Fruit fly (Drosophila melanogaster): ENCODE measurements around the gene CG1571.
A peak's percentile ranks its signal among the peaks of the same experiment; 100 is the strongest.

The CG1571 gene

dm6 chrX:8092075-8092682 lies 16.5 kb downstream of the CG1571 start (continued):
- TF ChIP-seq CG17186 (GFP tag; optimal IDR thresholded peaks at IDR 0.05) (peak; percentile 52), MBD-R2 (GFP tag; IDR thresholded peaks at IDR 0.05) (peak; percentile 74), Hr39 (optimal IDR thresholded peaks at IDR 0.05) (no peak), nom (GFP tag; optimal IDR thresholded peaks at IDR 0.05) (peak; percentile 91), CG8944 (GFP tag; optimal IDR thresholded peaks at IDR 0.05) (peak; percentile 76), Oaz (GFP tag; IDR thresholded peaks at IDR 0.05) (peak; percentile 84), scrt (GFP tag; optimal IDR thresholded peaks at IDR 0.05) (peak; percentile 89), CG7357 (GFP tag; IDR thresholded peaks at IDR 0.05) (peak; percentile 87), CG18619 (GFP tag; optimal IDR thresholded peaks at IDR 0.05) (peak; percentile 95), CG14860 (GFP tag; IDR thresholded peaks at IDR 0.05; ENCODE audit: partially characterized antibody) (no peak), CG9797 (GFP tag; optimal IDR thresholded peaks at IDR 0.05) (peak; percentile 28), nerfin-2 (GFP tag; IDR thresholded peaks at IDR 0.05; ENCODE audit: partially characterized antibody) (no peak; the same call in 1 of the 2 replicates), dimm (GFP tag; IDR thresholded peaks at IDR 0.05) (peak; percentile 75), jigr1 (GFP tag; IDR thresholded peaks at IDR 0.05) (peak; percentile 90), Aef1 (GFP tag; IDR thresholded peaks at IDR 0.05) (peak; percentile 91), cwo (GFP tag; optimal IDR thresholded peaks at IDR 0.05) (peak; percentile 93), CG10274 (GFP tag; optimal IDR thresholded peaks at IDR 0.05) (peak; percentile 82), CG14710 (tag; optimal IDR thresholded peaks at IDR 0.05) (peak; percentile 92), CG17829 (tag; optimal IDR thresholded peaks at IDR 0.05) (peak; percentile 96), az2 (GFP tag; optimal IDR thresholded peaks at IDR 0.05) (peak; percentile 94), Sry-β (GFP tag; optimal IDR thresholded peaks at IDR 0.05) (peak; percentile 57), ems (GFP tag; optimal IDR thresholded peaks at IDR 0.05) (peak; percentile 77), gcm (GFP tag; optimal IDR thresholded peaks at IDR 0.05) (peak; percentile 93), Dp (GFP tag; optimal IDR thresholded peaks at IDR 0.05) (peak; percentile 11), gfzf (GFP tag; optimal IDR thresholded peaks at IDR 0.05) (no peak), ftz-f1 (GFP tag; optimal IDR thresholded peaks at IDR 0.05) (peak; percentile 25), ash1 (GFP tag; optimal IDR thresholded peaks at IDR 0.05) (peak; percentile 30), CG8924 (tag; optimal IDR thresholded peaks at IDR 0.05) (peak; percentile 97), sr (GFP tag; IDR thresholded peaks at IDR 0.05) (0 out of 3 replicates have a peak, but pooled peaks have one; percentile 27), CG17912 (GFP tag; optimal IDR thresholded peaks at IDR 0.05) (peak; percentile 81), pros (GFP tag; optimal IDR thresholded peaks at IDR 0.05) (peak; percentile 66), BtbVII (GFP tag; optimal IDR thresholded peaks at IDR 0.05) (peak; percentile 97), CG13296 (GFP tag; optimal IDR thresholded peaks at IDR 0.05) (peak; percentile 97), Atf6 (GFP tag; IDR thresholded peaks at IDR 0.05) (peak; percentile 95), tap (tag; optimal IDR thresholded peaks at IDR 0.05) (peak; percentile 94), CG34376 (GFP tag; optimal IDR thresholded peaks at IDR 0.05) (peak; percentile 97), insv (GFP tag; optimal IDR thresholded peaks at IDR 0.05) (peak in 1 of 2 experiments; percentile 80), CG31441 (GFP tag; IDR thresholded peaks at IDR 0.05) (peak; percentile 94), CrebB (tag; optimal IDR thresholded peaks at IDR 0.05) (peak; percentile 92), cato (GFP tag; optimal IDR thresholded peaks at IDR 0.05; ENCODE audit: borderline replicate concordance) (peak; percentile 84), CG4424 (GFP tag; optimal IDR thresholded peaks at IDR 0.05) (peak; percentile 96), CG14667 (GFP tag; IDR thresholded peaks at IDR 0.05) (peak; percentile 86), CG16779 (GFP tag; IDR thresholded peaks at IDR 0.05) (0 out of 2 replicates have a peak, but pooled peaks have one; percentile 40), nau (GFP tag; optimal IDR thresholded peaks at IDR 0.05) (peak; percentile 91), CG9215 (GFP tag; IDR thresholded peaks at IDR 0.05) (peak; percentile 92), Dad (GFP tag; optimal IDR thresholded peaks at IDR 0.05) (peak; percentile 76), slp2 (GFP tag; optimal IDR thresholded peaks at IDR 0.05) (peak; percentile 81), kay (GFP tag; optimal IDR thresholded peaks at IDR 0.05) (peak; percentile 87), dati (GFP tag; IDR thresholded peaks at IDR 0.05) (peak; percentile 67), CG6683 (GFP tag; optimal IDR thresholded peaks at IDR 0.05) (peak; percentile 90)
